Worm (Caenorhabditis elegans): ENCODE measurements around the gene srbc-3.

DNA sequence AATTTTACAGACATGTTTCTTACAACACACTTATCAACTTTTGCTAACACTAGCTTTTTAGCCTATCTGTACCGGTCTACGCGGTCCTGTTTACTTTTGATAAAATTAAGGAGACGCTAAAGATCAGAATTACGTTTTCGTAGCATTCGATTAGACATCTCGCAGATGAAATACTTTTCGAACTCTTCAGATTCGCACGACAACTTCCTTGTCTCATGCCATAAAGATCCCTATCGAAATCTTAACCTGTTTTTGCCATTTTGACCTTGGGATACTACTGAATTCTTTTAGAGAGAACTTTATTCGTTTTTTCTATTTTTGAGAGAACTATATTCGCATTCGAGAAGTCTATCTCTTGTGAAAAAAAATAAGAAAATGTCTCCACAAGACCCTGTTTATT is 25.1 kb downstream of the srbc-3 start, which contains the start of gene C17B7.5:
- TF ChIP-seq nhr-12 (tag; optimal IDR thresholded peaks at IDR 0.05) (no peak), elt-1 (tag; optimal IDR thresholded peaks at IDR 0.05; ENCODE audit: borderline replicate concordance, insufficient read depth) (no peak), ces-1 (GFP tag; optimal IDR thresholded peaks at IDR 0.05) (no peak), cnd-1 (tag; optimal IDR thresholded peaks at IDR 0.05) (no peak), blmp-1 (tag; optimal IDR thresholded peaks at IDR 0.05) (no peak), ztf-11 (tag; optimal IDR thresholded peaks at IDR 0.05) (no peak), lin-13 (tag; optimal IDR thresholded peaks at IDR 0.05) (no peak), snpc-4 (tag; optimal IDR thresholded peaks at IDR 0.05) (no peak), unc-39 (tag; optimal IDR thresholded peaks at IDR 0.05) (no peak), bed-3 (GFP tag; optimal IDR thresholded peaks at IDR 0.05) (no peak), unc-62 (GFP tag; optimal IDR thresholded peaks at IDR 0.05) (no peak), elt-3 (tag; optimal IDR thresholded peaks at IDR 0.05) (no peak), nhr-28 (tag; optimal IDR thresholded peaks at IDR 0.05) (no peak)
